Worm (Caenorhabditis elegans) whole organism, L2 larva: ENCODE results near the gene Y38E10A.14.
A peak's percentile ranks its signal among the peaks of the same experiment; 100 is the strongest.

Experiments used
- R02D3.7 ChIP-seq: fragments of 150-350 bp; optimal IDR thresholded peaks from 2 replicates; lab custom pipeline; 2014; ENCODE audit warnings: missing biosample characterization, missing genetic modification characterization
- ama-1 ChIP-seq: fragments of 150-350 bp; optimal IDR thresholded peaks from 2 replicates; lab custom pipeline; 2018; ENCODE audit warnings: inconsistent platforms
- ceh-82 ChIP-seq: fragments of 150-350 bp; optimal IDR thresholded peaks from 2 replicates; lab custom pipeline; 2014; ENCODE audit warnings: missing biosample characterization, missing genetic modification characterization
- mdl-1 ChIP-seq, 2 experiments: fragments of 150-350 bp in 1 of 2; sonication (generic microtip) in 1 of 2; optimal IDR thresholded peaks; 2 replicates each; lab custom pipeline; 2017; ENCODE audit warnings: missing biosample characterization in 2 of 2, missing genetic modification characterization in 2 of 2

DNA sequence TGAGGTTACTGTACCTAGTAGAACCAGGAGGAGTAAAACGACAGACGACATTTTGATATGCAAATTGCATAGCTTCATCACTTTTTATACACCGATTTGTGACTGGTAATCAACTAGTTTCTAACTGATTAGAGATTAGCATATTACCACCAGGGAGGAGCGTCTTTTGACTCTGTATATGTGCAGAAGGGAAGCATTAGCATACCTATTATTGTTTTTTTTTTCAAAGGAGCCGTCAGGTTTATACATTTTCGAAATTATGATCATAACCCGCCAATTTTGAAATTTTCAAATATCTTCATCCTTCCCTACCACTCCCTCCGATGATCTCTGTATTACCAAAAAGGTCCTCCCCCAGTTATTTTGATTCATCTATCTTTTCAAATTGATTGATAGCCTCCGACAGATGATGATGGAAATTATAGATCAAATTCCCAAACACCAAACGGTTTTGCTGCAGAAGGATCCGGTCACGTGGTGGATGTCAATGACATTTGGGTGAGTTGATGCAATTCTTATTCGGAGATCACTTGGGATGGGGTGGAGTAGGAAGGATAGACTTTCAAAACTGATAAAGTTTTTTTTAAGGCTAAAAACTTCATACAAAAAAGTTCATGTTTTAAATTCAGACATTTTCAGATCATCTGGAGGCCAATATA, 2.3 kb downstream of the Y38E10A.14 start, which contains the start of gene nspe-8:
- TF ChIP-seq R02D3.7 (tag; lab: Kevin White, UChicago) (no peak), ama-1 (lab: Kevin White, UChicago) (no peak), ceh-82 (tag; lab: Kevin White, UChicago) (no peak), mdl-1 (tag; optimal IDR thresholded peaks at IDR 0.05; lab: Kevin White, UChicago) (peak; percentile 30 to 41)
